Worm (Caenorhabditis elegans) whole organism, young adult: ENCODE data around the gene Y32B12B.8.

Source experiments
- C17E4.6 ChIP-seq: fragments of 200-800 bp; sonication (Bioruptor generic); IDR thresholded peaks from 2 replicates; pipeline ENCODE4 v1.3.6; 2022; ENCODE audit warnings: missing genetic modification reagents, missing genetic modification characterization, missing compliant biosample characterization
- D2030.7 ChIP-seq: fragments of 200-800 bp; sonication (Bioruptor generic); IDR thresholded peaks from 2 replicates; pipeline ENCODE4 v1.3.6; 2022; ENCODE audit warnings: missing genetic modification reagents, missing genetic modification characterization, missing compliant biosample characterization
- F37B4.10 ChIP-seq: fragments of 200-800 bp; sonication (Bioruptor generic); IDR thresholded peaks from 2 replicates; pipeline ENCODE4 v1.3.6; 2022; ENCODE audit warnings: missing genetic modification characterization, missing compliant biosample characterization
- F39B2.1 ChIP-seq: fragments of 200-800 bp; sonication (Bioruptor generic); IDR thresholded peaks from 2 replicates; pipeline ENCODE4 v1.3.6; 2022; ENCODE audit warnings: missing genetic modification reagents, missing genetic modification characterization, missing compliant biosample characterization
- K11D2.4 ChIP-seq: fragments of 200-800 bp; sonication (Bioruptor generic); IDR thresholded peaks from 2 replicates; pipeline ENCODE4 v1.3.6; 2022; ENCODE audit warnings: missing genetic modification reagents, missing genetic modification characterization, missing compliant biosample characterization
- K12H6.12 ChIP-seq: fragments of 200-800 bp; sonication (Bioruptor generic); optimal IDR thresholded peaks from 2 replicates; lab custom pipeline; 2018; ENCODE audit warnings: mild to moderate bottlenecking, missing genetic modification characterization, missing compliant biosample characterization
- T07F8.4 ChIP-seq: sonication (generic microtip); optimal IDR thresholded peaks from 2 replicates; lab custom pipeline; 2016; ENCODE audit warnings: mild to moderate bottlenecking, missing genetic modification characterization, moderate library complexity, missing compliant biosample characterization
- Y67H2A.10 ChIP-seq: fragments of 200-800 bp; sonication (Bioruptor generic); conservative IDR thresholded peaks from 2 replicates; pipeline ENCODE4 v1.3.6; 2022; ENCODE audit warnings: missing genetic modification reagents, missing genetic modification characterization, missing compliant biosample characterization
- Y79H2A.3 ChIP-seq: fragments of 200-800 bp; sonication (Bioruptor generic); conservative IDR thresholded peaks from 2 replicates; pipeline ENCODE4 v1.3.6; 2022; ENCODE audit warnings: missing genetic modification reagents, missing genetic modification characterization, missing compliant biosample characterization
- akir-1 ChIP-seq: fragments of 200-800 bp; sonication (Bioruptor generic); optimal IDR thresholded peaks from 2 replicates; lab custom pipeline; 2018; ENCODE audit warnings: mild to moderate bottlenecking, missing genetic modification characterization, moderate library complexity, missing compliant biosample characterization
- aptf-2 ChIP-seq: fragments of 200-800 bp; sonication (Bioruptor generic); conservative IDR thresholded peaks from 2 replicates; pipeline ENCODE4 v1.3.6; 2022; ENCODE audit warnings: missing genetic modification reagents, missing genetic modification characterization, missing compliant biosample characterization
- aptf-3 ChIP-seq: fragments of 200-800 bp; sonication (Bioruptor generic); IDR thresholded peaks from 2 replicates; pipeline ENCODE4 v1.3.6; 2022; ENCODE audit warnings: missing genetic modification characterization, missing compliant biosample characterization
- ceh-100 ChIP-seq: fragments of 200-800 bp; sonication (Bioruptor generic); IDR thresholded peaks from 2 replicates; pipeline ENCODE4 v1.3.6; 2022; ENCODE audit warnings: missing genetic modification reagents, missing genetic modification characterization, missing compliant biosample characterization
- ceh-40 ChIP-seq: fragments of 200-800 bp; sonication (Bioruptor generic); IDR thresholded peaks from 2 replicates; pipeline ENCODE4 v1.3.6; 2022; ENCODE audit warnings: missing genetic modification characterization, missing compliant biosample characterization
- chd-7 ChIP-seq: sonication (generic microtip); optimal IDR thresholded peaks from 2 replicates; lab custom pipeline; 2016; ENCODE audit warnings: mild to moderate bottlenecking, missing genetic modification characterization, moderate library complexity, missing compliant biosample characterization
- die-1 ChIP-seq: sonication (generic microtip); optimal IDR thresholded peaks from 2 replicates; lab custom pipeline; 2016; ENCODE audit warnings: missing genotype, mild to moderate bottlenecking, missing genetic modification characterization, missing compliant biosample characterization
- dox-1 ChIP-seq: fragments of 200-800 bp; sonication (Bioruptor generic); IDR thresholded peaks from 2 replicates; pipeline ENCODE4 v1.3.6; 2022; ENCODE audit warnings: missing genetic modification reagents, missing genetic modification characterization, missing compliant biosample characterization
- egrh-3 ChIP-seq: fragments of 200-800 bp; sonication (Bioruptor generic); IDR thresholded peaks from 2 replicates; pipeline ENCODE4 v1.3.6; 2022; ENCODE audit warnings: missing genetic modification reagents, missing genetic modification characterization, missing compliant biosample characterization
- ets-4 ChIP-seq: fragments of 200-800 bp; sonication (Bioruptor generic); optimal IDR thresholded peaks from 2 replicates; lab custom pipeline; 2018; ENCODE audit warnings: mild to moderate bottlenecking, missing genetic modification characterization, missing compliant biosample characterization
- him-1 ChIP-seq: sonication (generic microtip); optimal IDR thresholded peaks from 2 replicates; lab custom pipeline; 2016; ENCODE audit warnings: missing genotype, missing genetic modification reagents, missing genetic modification characterization, missing compliant biosample characterization
- hrde-1 ChIP-seq: sonication (generic microtip); optimal IDR thresholded peaks from 2 replicates; lab custom pipeline; 2016; ENCODE audit warnings: missing genetic modification characterization, mild to moderate bottlenecking, missing compliant biosample characterization, moderate library complexity, missing genotype, missing genetic modification reagents, borderline replicate concordance
- lag-1 ChIP-seq: fragments of 200-800 bp; sonication (Bioruptor generic); IDR thresholded peaks from 2 replicates; pipeline ENCODE4 v1.3.6; 2022; ENCODE audit warnings: missing genetic modification reagents, missing genetic modification characterization, missing compliant biosample characterization
- let-526 ChIP-seq: fragments of 200-800 bp; sonication (Bioruptor generic); IDR thresholded peaks from 2 replicates; pipeline ENCODE4 v1.3.6; 2022; ENCODE audit warnings: missing genetic modification reagents, missing genetic modification characterization, missing compliant biosample characterization
- lir-1 ChIP-seq: fragments of 200-800 bp; sonication (Bioruptor generic); conservative IDR thresholded peaks from 2 replicates; pipeline ENCODE4 v1.3.6; 2022; ENCODE audit warnings: missing genetic modification reagents, missing genetic modification characterization, missing compliant biosample characterization
- lsl-1 ChIP-seq: fragments of 200-800 bp; sonication (Bioruptor generic); optimal IDR thresholded peaks from 2 replicates; lab custom pipeline; 2018; ENCODE audit warnings: mild to moderate bottlenecking, missing genetic modification characterization, moderate library complexity, missing compliant biosample characterization
- madf-10 ChIP-seq: sonication (generic microtip); optimal IDR thresholded peaks from 2 replicates; lab custom pipeline; 2016; ENCODE audit warnings: mild to moderate bottlenecking, missing genetic modification characterization, missing compliant biosample characterization
- madf-3 ChIP-seq: fragments of 200-800 bp; sonication (Bioruptor generic); IDR thresholded peaks from 2 replicates; pipeline ENCODE4 v1.3.6; 2022; ENCODE audit warnings: missing genetic modification reagents, missing genetic modification characterization, missing compliant biosample characterization
- mel-28 ChIP-seq: sonication (generic microtip); optimal IDR thresholded peaks from 2 replicates; lab custom pipeline; 2016; ENCODE audit warnings: borderline replicate concordance, mild to moderate bottlenecking, missing genetic modification characterization, missing compliant biosample characterization
- nfya-1 ChIP-seq: sonication (generic microtip); optimal IDR thresholded peaks from 2 replicates; lab custom pipeline; 2017; ENCODE audit warnings: antibody characterized with exemption, missing compliant biosample characterization, missing genetic modification characterization, borderline replicate concordance; ENCODE audit not compliant: insufficient read depth
- nhr-179 ChIP-seq: sonication (generic microtip); optimal IDR thresholded peaks from 2 replicates; lab custom pipeline; 2016; ENCODE audit warnings: mild to moderate bottlenecking, missing genetic modification characterization, missing compliant biosample characterization
- nhr-27 ChIP-seq: fragments of 200-800 bp; sonication (Bioruptor generic); optimal IDR thresholded peaks from 2 replicates; lab custom pipeline; 2018; ENCODE audit warnings: mild to moderate bottlenecking, missing genetic modification characterization, moderate library complexity, missing compliant biosample characterization
- repo-1 ChIP-seq: sonication (generic microtip); optimal IDR thresholded peaks from 2 replicates; lab custom pipeline; 2017; ENCODE audit warnings: mild to moderate bottlenecking, missing genetic modification characterization, missing compliant biosample characterization
- rpc-1 ChIP-seq, 2 experiments: fragments of 150-350 bp in 1 of 2; sonication (generic microtip) in 1 of 2; optimal IDR thresholded peaks; 2 replicates each; lab custom pipeline; 2014 to 2018; ENCODE audit warnings: missing biosample characterization in 1 of 2, missing genetic modification characterization in 1 of 2, missing genetic modification reagents in 1 of 2, missing genotype in 1 of 2
- sptf-2 ChIP-seq: fragments of 200-800 bp; sonication (Bioruptor generic); optimal IDR thresholded peaks from 2 replicates; lab custom pipeline; 2018; ENCODE audit warnings: mild to moderate bottlenecking, missing genetic modification characterization, missing compliant biosample characterization
- xnd-1 ChIP-seq: sonication (generic microtip); optimal IDR thresholded peaks from 2 replicates; lab custom pipeline; 2016; ENCODE audit warnings: missing genotype, missing genetic modification reagents, missing genetic modification characterization, missing compliant biosample characterization
- zfh-2 ChIP-seq: fragments of 200-800 bp; sonication (Bioruptor generic); conservative IDR thresholded peaks from 2 replicates; pipeline ENCODE4 v1.3.6; 2022; ENCODE audit warnings: missing genetic modification reagents, missing genetic modification characterization, missing compliant biosample characterization
- ztf-28 ChIP-seq: fragments of 200-800 bp; sonication (Bioruptor generic); IDR thresholded peaks from 2 replicates; pipeline ENCODE4 v1.3.6; 2022; ENCODE audit warnings: missing genetic modification reagents, missing genetic modification characterization, missing compliant biosample characterization

Gene Y32B12B.8

ce11 chrV:16522242-16522641 is 13.0 kb upstream of the Y32B12B.8 start, which contains the start of gene srw-34:
TSS of gene srw-34 (minus strand) at chrV:16522342.
- TF ChIP-seq K11D2.4 (GFP tag; lab: Robert Waterston, UW) (no peak), C17E4.6 (GFP tag; lab: Robert Waterston, UW) (no peak), ztf-28 (GFP tag; lab: Robert Waterston, UW) (no peak), aptf-2 (GFP tag; lab: Robert Waterston, UW) (no peak), sptf-2 (GFP tag; lab: Kevin White, UChicago) (no peak), repo-1 (no peak), dox-1 (GFP tag; lab: Robert Waterston, UW) (no peak), zfh-2 (no peak), ceh-40 (GFP tag; lab: Robert Waterston, UW) (no peak), madf-10 (tag; lab: Kevin White, UChicago) (no peak), lsl-1 (no peak)

DNA sequence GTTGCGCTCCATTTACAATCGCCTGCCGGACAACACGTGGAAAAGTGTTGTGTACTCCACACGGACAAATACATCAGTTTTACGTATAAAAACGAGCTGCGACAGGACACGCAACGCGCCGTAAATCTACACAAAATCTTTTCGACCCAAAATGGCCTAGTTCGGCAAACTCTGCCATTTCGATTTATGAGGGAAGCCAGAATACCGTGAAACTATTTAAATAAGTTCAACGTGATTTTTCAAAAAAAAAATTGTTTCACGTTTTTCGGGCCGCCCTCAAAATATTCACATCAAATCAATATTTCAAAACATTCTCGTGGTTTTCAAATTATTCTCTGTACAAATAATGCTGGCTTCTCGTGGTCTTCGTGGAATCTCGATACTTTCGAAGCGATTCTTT is 8.4 kb upstream of the Y32B12B.8 start, which contains the start of gene F36D3.8:
TSS of gene F36D3.8 (plus strand) at position 301 of the 400 bp plus-strand sequence.
- TF ChIP-seq lag-1 (GFP tag; lab: Robert Waterston, UW) (no peak), die-1 (tag; lab: Kevin White, UChicago) (no peak), xnd-1 (no peak), F39B2.1 (no peak), egrh-3 (GFP tag; lab: Robert Waterston, UW) (no peak), C17E4.6 (GFP tag; lab: Robert Waterston, UW) (no peak), him-1 (tag; lab: Kevin White, UChicago) (no peak), nhr-27 (no peak), madf-3 (no peak), ets-4 (no peak), chd-7 (tag; lab: Kevin White, UChicago) (no peak)

ce11 chrV:16527796-16528195 is 7.5 kb upstream of the Y32B12B.8 start, which contains the start of gene F36D3.16:
TSS of gene F36D3.16 (plus strand) at chrV:16528096.
- TF ChIP-seq akir-1 (GFP tag; lab: Kevin White, UChicago) (no peak), C17E4.6 (GFP tag; lab: Robert Waterston, UW) (no peak), T07F8.4 (tag; lab: Kevin White, UChicago) (no peak), ceh-100 (GFP tag; lab: Robert Waterston, UW) (no peak), K12H6.12 (no peak), nhr-179 (tag; lab: Kevin White, UChicago) (no peak), F37B4.10 (GFP tag; lab: Robert Waterston, UW) (no peak), aptf-3 (no peak), Y79H2A.3 (GFP tag; lab: Robert Waterston, UW) (no peak), D2030.7 (GFP tag; lab: Robert Waterston, UW) (no peak), nhr-27 (no peak), nfya-1 (tag; lab: Kevin White, UChicago) (no peak), Y67H2A.10 (GFP tag; lab: Robert Waterston, UW) (no peak)

- TF ChIP-seq let-526 (GFP tag; lab: Robert Waterston, UW) (no peak), lir-1 (no peak), mel-28 (no peak), rpc-1 (optimal IDR thresholded peaks at IDR 0.05; lab: Kevin White, UChicago) (no peak), rpc-1 (tag; optimal IDR thresholded peaks at IDR 0.05; lab: Kevin White, UChicago) (no peak), hrde-1 (tag; lab: Kevin White, UChicago) (no peak)
Measured at ce11 chrV:16534000-16534399, 1.3 kb upstream of the Y32B12B.8 start, which contains the start of gene cpr-2. TSS of gene cpr-2 (minus strand) at chrV:16534100.
